Worm (Caenorhabditis elegans): ENCODE data around the gene ZC373.3.
A peak's percentile ranks its signal among the peaks of the same experiment; 100 is the strongest.

ZC373.3 gene

DNA sequence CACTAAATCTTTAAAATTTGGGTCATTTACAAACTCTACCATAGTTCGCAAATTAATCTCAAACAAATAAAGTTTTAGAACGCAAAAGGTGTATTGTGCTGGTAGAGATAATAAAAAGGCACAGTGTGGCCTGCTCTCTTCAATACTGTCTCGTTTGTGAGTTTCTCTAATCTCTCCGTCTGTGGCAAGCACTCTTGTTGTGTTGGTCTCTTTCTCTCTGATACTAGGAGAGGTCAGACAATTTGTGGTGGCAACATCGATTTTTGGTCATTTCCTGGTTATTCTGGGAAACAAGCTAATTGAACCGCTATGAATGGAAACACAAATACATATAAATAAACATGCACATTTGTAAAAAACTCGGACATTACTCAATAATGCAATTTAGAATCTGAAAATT is 13.9 kb downstream of the ZC373.3 start, which contains the start of gene ZC373.5:
TSS of gene ZC373.5 (minus strand) at position 159 of the 400 bp plus-strand sequence.
- peak; percentile 27 for TF ChIP-seq snu-23 (GFP tag; optimal IDR thresholded peaks at IDR 0.05)
- TF ChIP-seq hlh-17 (GFP tag; optimal IDR thresholded peaks at IDR 0.05; ENCODE audit: borderline replicate concordance) = no peak
- TF ChIP-seq tbx-2 (tag; optimal IDR thresholded peaks at IDR 0.05) = peak; percentile 7
- TF ChIP-seq lin-35 (GFP tag; optimal IDR thresholded peaks at IDR 0.05) = peak in 1 of 2 experiments; percentile 22
- TF ChIP-seq ztf-11 (tag; optimal IDR thresholded peaks at IDR 0.05) = no peak
- TF ChIP-seq nhr-71 (tag; optimal IDR thresholded peaks at IDR 0.05) = peak; percentile 24
- TF ChIP-seq mep-1 (tag; optimal IDR thresholded peaks at IDR 0.05) = peak; percentile 27
- TF ChIP-seq efl-1 (optimal IDR thresholded peaks at IDR 0.05) = no peak
- peak in 1 of 2 experiments; percentile 55 for TF ChIP-seq efl-1 (GFP tag; optimal IDR thresholded peaks at IDR 0.05 in 1 of 2)
- no peak for TF ChIP-seq aha-1 (tag; optimal IDR thresholded peaks at IDR 0.05)
- peak; percentile 48 for TF ChIP-seq lin-14 (GFP tag; optimal IDR thresholded peaks at IDR 0.05)
- TF ChIP-seq lsy-2 (tag; optimal IDR thresholded peaks at IDR 0.05) = peak in 1 of 2 experiments; percentile 23
- TF ChIP-seq elt-2 (tag; optimal IDR thresholded peaks at IDR 0.05) = peak; percentile 16
- peak; percentile 56 for TF ChIP-seq nhr-85 (tag)

DNA sequence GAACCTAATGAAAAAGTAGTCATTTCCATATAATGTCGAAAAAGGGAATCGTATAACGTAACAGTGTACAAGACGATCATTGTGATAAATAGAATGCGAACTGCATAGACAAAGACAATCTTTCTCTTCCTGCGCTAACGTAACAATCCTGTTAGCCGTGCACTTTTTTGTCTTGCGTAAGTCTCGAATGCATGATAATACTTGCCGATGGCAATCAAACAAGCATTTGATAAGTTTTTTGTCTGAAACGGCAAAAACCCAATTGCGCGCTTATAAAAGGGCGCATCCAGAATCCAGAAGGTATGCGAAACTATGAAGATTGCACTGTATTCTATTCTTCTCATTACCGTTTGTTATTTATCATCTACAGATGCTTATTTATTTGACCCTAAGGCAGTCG is 14.7 kb downstream of the ZC373.3 start, which contains the start of gene dao-4:
TSS of gene dao-4 (plus strand) at position 301 of the 400 bp plus-strand sequence.
- TF ChIP-seq pqm-1 (tag; optimal IDR thresholded peaks at IDR 0.05) (no peak), rnt-1 (tag; optimal IDR thresholded peaks at IDR 0.05) (no peak), tlp-1 (tag; optimal IDR thresholded peaks at IDR 0.05) (no peak), elt-2 (tag; optimal IDR thresholded peaks at IDR 0.05) (no peak), unc-62 (GFP tag; optimal IDR thresholded peaks at IDR 0.05) (no peak), fos-1 (tag; optimal IDR thresholded peaks at IDR 0.05) (no peak), nhr-84 (tag; optimal IDR thresholded peaks at IDR 0.05) (no peak), nhr-85 (tag) (no peak), dpl-1 (GFP tag; optimal IDR thresholded peaks at IDR 0.05) (no peak), zip-4 (GFP tag; optimal IDR thresholded peaks at IDR 0.05) (no peak), nhr-19 (GFP tag; conservative IDR thresholded peaks at IDR 0.05) (no peak), zag-1 (tag; optimal IDR thresholded peaks at IDR 0.05) (no peak)

DNA sequence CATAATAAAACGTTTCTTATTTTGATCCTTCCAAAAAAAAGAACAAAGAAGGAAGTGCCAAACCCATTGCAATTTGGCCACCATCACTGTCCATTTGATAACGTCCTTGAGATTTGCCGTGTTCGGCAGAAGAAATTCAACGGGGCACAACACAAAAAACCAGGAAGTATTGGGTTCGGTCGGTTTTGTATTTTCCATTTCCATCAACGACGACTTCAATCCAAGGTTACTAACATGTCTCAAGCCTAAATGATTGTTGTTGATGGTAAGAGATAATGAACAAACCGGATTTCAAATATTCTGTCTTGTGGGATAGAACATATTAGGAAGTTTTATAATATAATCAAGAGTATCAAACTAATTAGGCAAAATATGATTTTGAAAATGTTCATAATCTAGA is 16.0 kb downstream of the ZC373.3 start:
- peak; percentile 58 for TF ChIP-seq nhr-85 (tag)
- peak; percentile 50 for TF ChIP-seq blmp-1 (tag; optimal IDR thresholded peaks at IDR 0.05)
- no peak for TF ChIP-seq ets-5 (GFP tag; IDR thresholded peaks at IDR 0.05)
- TF ChIP-seq tbx-2 (tag; optimal IDR thresholded peaks at IDR 0.05) = peak; percentile 8

DNA sequence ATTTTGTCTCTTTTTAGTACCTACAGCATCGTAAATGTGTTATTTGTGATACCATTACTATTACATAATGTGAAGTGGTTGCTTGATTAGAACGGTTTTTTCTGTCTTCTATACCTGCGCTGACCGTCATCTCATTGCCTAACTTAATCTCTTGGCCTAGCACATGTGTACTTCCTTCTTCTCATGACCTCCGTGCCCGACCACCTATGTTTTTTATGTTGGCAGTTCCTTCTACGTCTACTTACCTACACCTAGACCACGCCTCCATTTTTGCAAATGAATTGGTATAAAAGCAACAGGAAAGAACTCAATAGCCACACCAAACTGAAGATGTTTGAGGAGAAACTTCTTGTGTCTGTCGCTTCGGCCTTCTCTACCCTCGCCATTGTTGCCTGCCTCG is 17.0 kb downstream of the ZC373.3 start, which contains the start of gene col-176:
TSS of gene col-176 (plus strand) at position 301 of the 400 bp plus-strand sequence.
- TF ChIP-seq hlh-4 (tag; optimal IDR thresholded peaks at IDR 0.05) (no peak), tbx-2 (tag; optimal IDR thresholded peaks at IDR 0.05) (peak; percentile 19), nhr-77 (tag; optimal IDR thresholded peaks at IDR 0.05) (no peak), efl-1 (optimal IDR thresholded peaks at IDR 0.05) (no peak), efl-1 (GFP tag; optimal IDR thresholded peaks at IDR 0.05 in 1 of 2) (peak in 1 of 2 experiments; percentile 39), unc-130 (tag; optimal IDR thresholded peaks at IDR 0.05) (no peak), xbp-1 (tag; optimal IDR thresholded peaks at IDR 0.05) (no peak)

DNA sequence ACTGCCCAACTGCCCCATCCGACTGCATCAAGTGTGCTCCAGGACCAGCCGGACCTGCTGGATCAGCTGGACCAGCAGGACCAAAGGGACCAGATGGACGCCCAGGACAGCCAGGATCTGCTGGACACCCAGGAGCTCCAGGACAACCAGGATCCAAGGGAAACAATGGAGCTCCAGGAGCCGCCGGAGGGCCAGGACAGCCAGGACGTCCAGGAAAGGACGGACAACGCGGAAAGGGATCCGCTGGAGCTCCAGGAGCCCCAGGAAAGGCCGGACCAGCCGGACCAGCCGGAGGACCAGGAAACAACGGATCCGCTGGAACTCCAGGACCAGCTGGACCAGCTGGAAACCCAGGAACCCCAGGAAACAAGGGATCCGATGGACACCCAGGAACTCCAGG is 17.8 kb downstream of the ZC373.3 start:
- no peak for TF ChIP-seq efl-1 (optimal IDR thresholded peaks at IDR 0.05)
- TF ChIP-seq efl-1 (GFP tag; optimal IDR thresholded peaks at IDR 0.05 in 1 of 2) = peak in 1 of 2 experiments; percentile 81
- peak; percentile 79 for TF ChIP-seq ceh-8 (GFP tag; optimal IDR thresholded peaks at IDR 0.05)
- TF ChIP-seq sup-37 (GFP tag; optimal IDR thresholded peaks at IDR 0.05) = no peak

DNA sequence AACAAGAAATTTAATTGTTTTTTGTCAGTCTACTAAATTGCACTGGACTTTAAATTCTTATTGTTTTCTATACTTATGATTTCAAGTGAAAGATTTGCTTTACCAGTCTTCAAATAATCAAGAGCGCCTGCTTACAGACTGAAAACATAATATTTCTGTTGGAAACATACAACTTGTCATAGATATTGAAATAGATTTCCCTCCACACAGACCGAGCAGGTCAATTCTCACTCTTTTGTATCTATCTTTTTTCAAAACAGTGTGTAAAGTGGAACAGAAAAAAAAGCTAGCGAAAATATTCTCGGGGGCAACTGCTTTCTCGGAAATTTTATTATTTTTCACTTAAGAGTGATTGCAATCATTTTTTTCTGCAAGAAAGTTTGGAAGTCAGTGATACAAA is 18.3 kb downstream of the ZC373.3 start:
- TF ChIP-seq tbx-2 (tag; optimal IDR thresholded peaks at IDR 0.05) (peak; percentile 11), aly-2 (tag; optimal IDR thresholded peaks at IDR 0.05) (peak; percentile 64), C34B4.2 (tag; optimal IDR thresholded peaks at IDR 0.05) (no peak)
